Fruit fly (Drosophila melanogaster) whole organism, embryonic: ENCODE data around the gene Bacc.

ENCODE experiments used
- eve ChIP-seq, 2 experiments: fragments of >200 bp; optimal IDR thresholded peaks; 2 replicates each; lab custom pipeline; 2017; ENCODE audit warnings: missing biosample characterization in 2 of 2, missing genetic modification characterization in 2 of 2
- ttk ChIP-seq: fragments of 200-800 bp; sonication (Bioruptor generic); IDR thresholded peaks from 2 replicates; pipeline ENCODE4 v2.1.2; 2022; ENCODE audit warnings: missing biosample characterization, missing genetic modification characterization

- no peak for TF ChIP-seq eve (GFP tag; optimal IDR thresholded peaks at IDR 0.05; lab: Kevin White, UChicago)
- no peak for TF ChIP-seq ttk (GFP tag; lab: Robert Waterston, UW)
These were observed 24.4 kb upstream of the Bacc start for dm6 chr2L:2727812-2728211.
